Fruit fly (Drosophila melanogaster) whole organism, embryonic: ENCODE measurements around the gene Cyp4ac1.

ENCODE experiments used
- CG10366 ChIP-seq: fragments of 200-800 bp; sonication (Bioruptor generic); IDR thresholded peaks from 2 replicates; pipeline ENCODE4 v1.3.6; 2022; ENCODE audit warnings: missing biosample characterization, missing genetic modification characterization
- CG11456 ChIP-seq: fragments of 200-800 bp; sonication (Bioruptor generic); IDR thresholded peaks from 3 replicates; pipeline ENCODE4 v1.3.6; 2022; ENCODE audit warnings: missing biosample characterization, missing genetic modification characterization
- CG11723 ChIP-seq: fragments of 200-800 bp; sonication (Bioruptor generic); optimal IDR thresholded peaks from 2 replicates; lab custom pipeline; 2017; ENCODE audit warnings: missing biosample characterization, mild to moderate bottlenecking, missing genetic modification characterization
- CG13296 ChIP-seq: fragments of 200-800 bp; sonication (Bioruptor generic); optimal IDR thresholded peaks from 3 replicates; lab custom pipeline; 2018; ENCODE audit warnings: missing biosample characterization, mild to moderate bottlenecking, missing genetic modification characterization
- CG13775 ChIP-seq: fragments of 200-800 bp; sonication (Bioruptor generic); optimal IDR thresholded peaks from 3 replicates; lab custom pipeline; 2017; ENCODE audit warnings: missing biosample characterization, mild to moderate bottlenecking, missing genetic modification characterization
- CG15073 ChIP-seq: fragments of 200-800 bp; sonication (Bioruptor generic); optimal IDR thresholded peaks from 2 replicates; lab custom pipeline; 2016; ENCODE audit warnings: missing biosample characterization, missing genetic modification characterization
- CG1647 ChIP-seq: fragments of 200-800 bp; sonication (Bioruptor generic); optimal IDR thresholded peaks from 3 replicates; lab custom pipeline; 2016; ENCODE audit warnings: missing biosample characterization, missing genetic modification characterization
- CG16815 ChIP-seq: fragments of 200-800 bp; sonication (Bioruptor generic); optimal IDR thresholded peaks from 3 replicates; lab custom pipeline; 2017; ENCODE audit warnings: missing biosample characterization, mild to moderate bottlenecking, missing genetic modification characterization
- CG17328 ChIP-seq: fragments of 200-800 bp; sonication (Bioruptor generic); IDR thresholded peaks from 2 replicates; pipeline ENCODE4 v1.3.6; 2022; ENCODE audit warnings: missing biosample characterization, missing genetic modification characterization
- CG17912 ChIP-seq: fragments of 200-800 bp; sonication (Bioruptor generic); optimal IDR thresholded peaks from 2 replicates; lab custom pipeline; 2018; ENCODE audit warnings: missing biosample characterization, mild to moderate bottlenecking, missing genetic modification characterization
- CG18262 ChIP-seq: fragments of 200-800 bp; optimal IDR thresholded peaks from 3 replicates; lab custom pipeline; 2019; ENCODE audit warnings: missing biosample characterization, mild to moderate bottlenecking, missing genetic modification characterization, moderate library complexity
- CG18619 ChIP-seq: fragments of 200-800 bp; sonication (Bioruptor generic); optimal IDR thresholded peaks from 3 replicates; lab custom pipeline; 2017; ENCODE audit warnings: missing biosample characterization, mild to moderate bottlenecking, missing genetic modification characterization
- CG2120 ChIP-seq: fragments of 200-800 bp; sonication (Bioruptor generic); optimal IDR thresholded peaks from 3 replicates; lab custom pipeline; 2016; ENCODE audit warnings: missing biosample characterization, missing genetic modification characterization
- CG2889 ChIP-seq: fragments of 200-800 bp; sonication (Bioruptor generic); IDR thresholded peaks from 3 replicates; pipeline ENCODE4 v1.3.6; 2022; ENCODE audit warnings: missing biosample characterization, missing genetic modification characterization
- CG30403 ChIP-seq: fragments of 200-800 bp; sonication (Bioruptor generic); optimal IDR thresholded peaks from 3 replicates; lab custom pipeline; 2016; ENCODE audit warnings: missing biosample characterization, missing genetic modification characterization
- CG3163 ChIP-seq: fragments of 200-800 bp; sonication (Bioruptor generic); optimal IDR thresholded peaks from 3 replicates; lab custom pipeline; 2016; ENCODE audit warnings: missing biosample characterization, missing genetic modification characterization
- CG32772 ChIP-seq: fragments of 200-800 bp; sonication (Bioruptor generic); IDR thresholded peaks from 2 replicates; pipeline ENCODE4 v1.3.6; 2022; ENCODE audit warnings: missing biosample characterization, missing genetic modification characterization
- CG33213 ChIP-seq: fragments of 200-800 bp; sonication (Bioruptor generic); optimal IDR thresholded peaks from 3 replicates; lab custom pipeline; 2016; ENCODE audit warnings: missing biosample characterization, missing genetic modification characterization
- CG4617 ChIP-seq: fragments of 200-800 bp; sonication (Bioruptor generic); optimal IDR thresholded peaks from 3 replicates; lab custom pipeline; 2016; ENCODE audit warnings: missing biosample characterization, missing genetic modification characterization, borderline replicate concordance
- CG7372 ChIP-seq: fragments of 200-800 bp; sonication (Bioruptor generic); IDR thresholded peaks from 2 replicates; pipeline ENCODE4 v1.3.6; 2022; ENCODE audit warnings: missing biosample characterization, missing genetic modification characterization
- CG7556 ChIP-seq: fragments of 200-800 bp; sonication (Bioruptor generic); optimal IDR thresholded peaks from 2 replicates; lab custom pipeline; 2017; ENCODE audit warnings: missing biosample characterization, mild to moderate bottlenecking, missing genetic modification characterization
- CG8290 ChIP-seq, 3 experiments: fragments of 200-800 bp; sonication (Bioruptor generic); optimal IDR thresholded peaks; 2 replicates each; lab custom pipeline; 2016 to 2019; ENCODE audit warnings: missing biosample characterization in 3 of 3, missing genetic modification characterization in 3 of 3, mild to moderate bottlenecking in 2 of 3, moderate library complexity in 1 of 3
- CG9797 ChIP-seq: fragments of 200-800 bp; sonication (Bioruptor generic); optimal IDR thresholded peaks from 3 replicates; lab custom pipeline; 2018; ENCODE audit warnings: missing biosample characterization, mild to moderate bottlenecking, missing genetic modification characterization
- Fer3 ChIP-seq: fragments of 200-800 bp; sonication (Bioruptor generic); optimal IDR thresholded peaks from 2 replicates; lab custom pipeline; 2018; ENCODE audit warnings: missing biosample characterization, mild to moderate bottlenecking, missing genetic modification characterization, moderate library complexity
- H2.0 ChIP-seq: fragments of 200-800 bp; sonication (Bioruptor generic); IDR thresholded peaks from 2 replicates; pipeline ENCODE4 v1.3.6; 2022; ENCODE audit warnings: missing biosample characterization, missing genetic modification characterization
- MBD-R2 ChIP-seq: fragments of 200-800 bp; sonication (Bioruptor generic); IDR thresholded peaks from 2 replicates; pipeline ENCODE4 v1.3.6; 2022; ENCODE audit warnings: missing biosample characterization, missing genetic modification characterization
- Med ChIP-seq: fragments of 200-800 bp; sonication (Bioruptor generic); peaks from one replicate; lab custom pipeline; 2016; ENCODE audit warnings: missing biosample characterization, missing genetic modification characterization, mild to moderate bottlenecking, inconsistent platforms, moderate library complexity
- Meics ChIP-seq: fragments of 200-800 bp; sonication (Bioruptor generic); optimal IDR thresholded peaks from 2 replicates; lab custom pipeline; 2017; ENCODE audit warnings: missing biosample characterization, mild to moderate bottlenecking, missing genetic modification characterization
- Mes4 ChIP-seq: fragments of 200-800 bp; sonication (Bioruptor generic); optimal IDR thresholded peaks from 2 replicates; lab custom pipeline; 2016; ENCODE audit warnings: missing biosample characterization, missing genetic modification characterization
- Rfx ChIP-seq: fragments of 200-800 bp; sonication (Bioruptor generic); IDR thresholded peaks from 2 replicates; pipeline ENCODE4 v1.3.6; 2022; ENCODE audit warnings: missing biosample characterization, missing genetic modification characterization
- Six4 ChIP-seq: fragments of 200-800 bp; sonication (Bioruptor generic); optimal IDR thresholded peaks from 2 replicates; lab custom pipeline; 2016; ENCODE audit warnings: missing biosample characterization, missing genetic modification characterization
- Sry-δ ChIP-seq: fragments of 200-800 bp; sonication (Bioruptor generic); optimal IDR thresholded peaks from 2 replicates; lab custom pipeline; 2016; ENCODE audit warnings: missing biosample characterization, missing genetic modification characterization
- TFAM ChIP-seq: fragments of 200-800 bp; sonication (Bioruptor generic); optimal IDR thresholded peaks from 2 replicates; lab custom pipeline; 2017; ENCODE audit warnings: missing biosample characterization, missing genetic modification characterization, inconsistent platforms
- cas ChIP-seq: fragments of 200-800 bp; sonication (Bioruptor generic); IDR thresholded peaks from 2 replicates; pipeline ENCODE4 v1.3.6; 2022; ENCODE audit warnings: missing biosample characterization, missing genetic modification characterization
- dmrt99B ChIP-seq: fragments of 200-800 bp; sonication (Bioruptor generic); optimal IDR thresholded peaks from 2 replicates; lab custom pipeline; 2018; ENCODE audit warnings: missing biosample characterization, mild to moderate bottlenecking, missing genetic modification characterization, moderate library complexity
- dysf ChIP-seq: fragments of 200-800 bp; sonication (Bioruptor generic); IDR thresholded peaks from 3 replicates; pipeline ENCODE4 v1.3.6; 2022; ENCODE audit warnings: missing biosample characterization, missing genetic modification characterization
- kni ChIP-seq: fragments of 200-800 bp; sonication (Bioruptor generic); optimal IDR thresholded peaks from 3 replicates; lab custom pipeline; 2017; ENCODE audit warnings: mild to moderate bottlenecking, missing biosample characterization, missing genetic modification reagents, missing genetic modification characterization
- lola ChIP-seq, 3 experiments: fragments of >200 bp in 2 of 3; fragments of 200-800 bp in 1 of 3; sonication (Bioruptor generic) in 1 of 3; optimal IDR thresholded peaks; 2 replicates each; lab custom pipeline; 2017 to 2019; ENCODE audit warnings: missing biosample characterization in 3 of 3, missing genetic modification characterization in 3 of 3, mild to moderate bottlenecking in 1 of 3, moderate library complexity in 1 of 3
- maf-S ChIP-seq: fragments of 200-800 bp; sonication (Bioruptor generic); optimal IDR thresholded peaks from 2 replicates; lab custom pipeline; 2016; ENCODE audit warnings: missing biosample characterization, missing genetic modification characterization
- nerfin-2 ChIP-seq: fragments of 200-800 bp; sonication (Bioruptor generic); IDR thresholded peaks from 2 replicates; pipeline ENCODE4 v1.3.6; 2022; ENCODE audit warnings: missing biosample characterization, missing genetic modification characterization; ENCODE audit not compliant: partially characterized antibody
- peb ChIP-seq: fragments of 200-800 bp; sonication (Bioruptor generic); IDR thresholded peaks from 2 replicates; pipeline ENCODE4 v1.3.6; 2022; ENCODE audit warnings: missing biosample characterization, missing genetic modification characterization
- rib ChIP-seq: fragments of 200-800 bp; sonication (Bioruptor generic); IDR thresholded peaks from 2 replicates; pipeline ENCODE4 v1.3.6; 2022; ENCODE audit warnings: missing biosample characterization, missing genetic modification characterization
- sc ChIP-seq, 3 experiments: fragments of >200 bp in 2 of 3; fragments of 200-800 bp in 1 of 3; sonication (Bioruptor generic) in 1 of 3; optimal IDR thresholded peaks; 2 replicates in 2 of 3; 3 replicates in 1 of 3; lab custom pipeline; 2017; ENCODE audit warnings: mild to moderate bottlenecking in 1 of 3, missing biosample characterization in 1 of 3, missing genetic modification characterization in 1 of 3, missing genetic modification reagents in 1 of 3
- schlank ChIP-seq: fragments of 200-800 bp; sonication (Bioruptor generic); optimal IDR thresholded peaks from 2 replicates; lab custom pipeline; 2018; ENCODE audit warnings: missing biosample characterization, mild to moderate bottlenecking, missing genetic modification characterization
- sima ChIP-seq: fragments of 200-800 bp; sonication (Bioruptor generic); optimal IDR thresholded peaks from 2 replicates; lab custom pipeline; 2016; ENCODE audit warnings: missing biosample characterization, missing genetic modification characterization
- tll ChIP-seq, 2 experiments: fragments of 200-800 bp in 1 of 2; fragments of >200 bp in 1 of 2; sonication (Bioruptor generic) in 1 of 2; optimal IDR thresholded peaks; 2 replicates each; lab custom pipeline; 2017 to 2019; ENCODE audit warnings: missing biosample characterization in 2 of 2, missing genetic modification characterization in 2 of 2, mild to moderate bottlenecking in 1 of 2, moderate library complexity in 1 of 2
- vfl ChIP-seq: fragments of 200-800 bp; sonication (Bioruptor generic); optimal IDR thresholded peaks from 2 replicates; lab custom pipeline; 2016; ENCODE audit warnings: missing biosample characterization, missing genetic modification characterization
- zf30C ChIP-seq: fragments of 200-800 bp; sonication (Bioruptor generic); optimal IDR thresholded peaks from 3 replicates; lab custom pipeline; 2018; ENCODE audit warnings: missing biosample characterization, mild to moderate bottlenecking, missing genetic modification characterization

Cyp4ac1 gene

dm6 chr2L:5256036-5256846, 7.6 kb upstream of the Cyp4ac1 start (continued):
- no peak for TF ChIP-seq Sry-δ (GFP tag; lab: Kevin White, UChicago)
- TF ChIP-seq tll (GFP tag; optimal IDR thresholded peaks at IDR 0.05; lab: Kevin White, UChicago), result no peak
- TF ChIP-seq nerfin-2, result no peak
- no peak for TF ChIP-seq CG3163 (GFP tag; lab: Kevin White, UChicago)
- TF ChIP-seq rib, result no peak
- TF ChIP-seq maf-S (GFP tag; lab: Kevin White, UChicago), result no peak
- no peak for TF ChIP-seq CG2120
- TF ChIP-seq CG10366, result peak; percentile 24; the same call in 1 of the 2 replicates
- TF ChIP-seq dmrt99B (tag; lab: Kevin White, UChicago), result peak; percentile 59
- peak; percentile 86 for TF ChIP-seq kni (GFP tag; lab: Kevin White, UChicago)
- peak; percentile 65 for TF ChIP-seq CG17328 (GFP tag; lab: Robert Waterston, UW)
- peak; percentile 58 for TF ChIP-seq CG18262 (tag; lab: Kevin White, UChicago)
- TF ChIP-seq lola (GFP tag; optimal IDR thresholded peaks at IDR 0.05; lab: Kevin White, UChicago), result peak in 1 of 3 experiments; percentile 69
- TF ChIP-seq CG33213 (GFP tag; lab: Kevin White, UChicago), result peak; percentile 21
- no peak for TF ChIP-seq CG2889 (GFP tag; lab: Robert Waterston, UW)
- TF ChIP-seq CG32772 (GFP tag; lab: Robert Waterston, UW), result no peak; the same call in 1 of the 2 replicates
- TF ChIP-seq CG15073 (GFP tag; lab: Kevin White, UChicago), result no peak
- TF ChIP-seq CG18619, result no peak
- no peak for TF ChIP-seq Six4
- peak; percentile 50; the same call in 1 of the 3 replicates for TF ChIP-seq dysf
- TF ChIP-seq CG1647 (GFP tag; lab: Kevin White, UChicago), result peak; percentile 29
- TF ChIP-seq CG11723 (GFP tag; lab: Kevin White, UChicago), result peak; percentile 45
- peak; percentile 13 for TF ChIP-seq zf30C (GFP tag; lab: Kevin White, UChicago)
- TF ChIP-seq sima, result no peak
- no peak for TF ChIP-seq sc (optimal IDR thresholded peaks at IDR 0.05; lab: Kevin White, UChicago)
- TF ChIP-seq sc (GFP tag; optimal IDR thresholded peaks at IDR 0.05; lab: Kevin White, UChicago), result peak; percentile 60
- no peak for TF ChIP-seq CG4617
- TF ChIP-seq Mes4, result peak; percentile 57
- no peak for TF ChIP-seq CG11456
- no peak for TF ChIP-seq Rfx (GFP tag; lab: Robert Waterston, UW)
- TF ChIP-seq schlank (tag; lab: Kevin White, UChicago), result no peak
- peak; percentile 32 for TF ChIP-seq CG9797 (GFP tag; lab: Kevin White, UChicago)
- TF ChIP-seq CG30403 (GFP tag; lab: Kevin White, UChicago), result peak; percentile 29
- peak; percentile 39; the same call in 1 of the 2 replicates for TF ChIP-seq H2.0 (GFP tag; lab: Robert Waterston, UW)
- TF ChIP-seq Med (GFP tag; lab: Kevin White, UChicago), result peak; percentile 84
- TF ChIP-seq CG13775 (GFP tag; lab: Kevin White, UChicago), result peak; percentile 4
- no peak for TF ChIP-seq vfl
- peak; percentile 75 for TF ChIP-seq CG8290 (GFP tag; optimal IDR thresholded peaks at IDR 0.05; lab: Kevin White, UChicago)
- peak; percentile 20 to 74 for TF ChIP-seq CG8290 (tag; optimal IDR thresholded peaks at IDR 0.05; lab: Kevin White, UChicago)
- no peak for TF ChIP-seq Meics (GFP tag; lab: Kevin White, UChicago)
- peak; percentile 51 for TF ChIP-seq TFAM
- TF ChIP-seq MBD-R2 (GFP tag; lab: Robert Waterston, UW), result no peak
- no peak for TF ChIP-seq CG17912 (GFP tag; lab: Kevin White, UChicago)
- no peak for TF ChIP-seq CG16815 (GFP tag; lab: Kevin White, UChicago)
- TF ChIP-seq CG7372 (GFP tag; lab: Robert Waterston, UW), result no peak
- TF ChIP-seq cas (GFP tag; lab: Robert Waterston, UW), result no peak
- TF ChIP-seq peb, result peak; percentile 46; the same call in 1 of the 2 replicates
- TF ChIP-seq CG13296 (GFP tag; lab: Kevin White, UChicago), result no peak
- TF ChIP-seq Fer3 (tag; lab: Kevin White, UChicago), result no peak
- TF ChIP-seq CG7556, result peak; percentile 45
